Worm (Caenorhabditis elegans) whole organism, L1 larva: ENCODE measurements around the gene Y41C4A.18.
A peak's percentile ranks its signal among the peaks of the same experiment; 100 is the strongest.

ENCODE experiments used
- C04F5.9 ChIP-seq: sonication (generic microtip); optimal IDR thresholded peaks from 2 replicates; lab custom pipeline; 2016; ENCODE audit warnings: missing genetic modification characterization, missing compliant biosample characterization
- C16A3.4 ChIP-seq: fragments of 150-350 bp; optimal IDR thresholded peaks from 2 replicates; lab custom pipeline; 2014; ENCODE audit warnings: missing biosample characterization, missing genetic modification characterization
- C34B4.2 ChIP-seq: sonication (generic microtip); optimal IDR thresholded peaks from 2 replicates; lab custom pipeline; 2017; ENCODE audit warnings: mild to moderate bottlenecking, missing genetic modification characterization, missing compliant biosample characterization
- aha-1 ChIP-seq: fragments of 150-350 bp; optimal IDR thresholded peaks from 2 replicates; lab custom pipeline; 2014; ENCODE audit warnings: missing biosample characterization, missing genetic modification characterization
- aly-2 ChIP-seq: fragments of 150-350 bp; optimal IDR thresholded peaks from 2 replicates; lab custom pipeline; 2014; ENCODE audit warnings: missing biosample characterization, missing genetic modification characterization
- ama-1 ChIP-seq: fragments of 150-350 bp; optimal IDR thresholded peaks from 2 replicates; lab custom pipeline; 2014
- blmp-1 ChIP-seq: fragments of 150-350 bp; optimal IDR thresholded peaks from 2 replicates; lab custom pipeline; 2014; ENCODE audit warnings: missing biosample characterization, missing genetic modification characterization
- ceh-8 ChIP-seq: fragments of 200-800 bp; sonication (Bioruptor generic); optimal IDR thresholded peaks from 2 replicates; lab custom pipeline; 2018; ENCODE audit warnings: mild to moderate bottlenecking, missing genetic modification characterization, moderate library complexity, missing compliant biosample characterization
- ceh-88 ChIP-seq: fragments of 200-800 bp; sonication (Bioruptor generic); IDR thresholded peaks from 2 replicates; pipeline ENCODE4 v1.3.6; 2022; ENCODE audit warnings: missing genetic modification characterization, missing compliant biosample characterization
- ces-1 ChIP-seq: fragments of 150-350 bp; optimal IDR thresholded peaks from 2 replicates; lab custom pipeline; 2014; ENCODE audit warnings: missing biosample characterization, missing genetic modification reagents, missing genetic modification characterization
- dpl-1 ChIP-seq, 3 experiments: fragments of 150-350 bp in 2 of 3; sonication (generic microtip) in 1 of 3; optimal IDR thresholded peaks; 2 replicates each; lab custom pipeline; 2014 to 2017; ENCODE audit warnings: missing biosample characterization in 3 of 3, missing genetic modification characterization in 3 of 3, missing genetic modification reagents in 3 of 3
- efl-1 ChIP-seq, 4 experiments: fragments of 150-350 bp; optimal IDR thresholded peaks in 3 of 4; peaks in 1 of 4; 1 replicate in 1 of 4; 2 replicates in 3 of 4; lab custom pipeline; 2014; ENCODE audit warnings: missing biosample characterization in 2 of 4, missing genetic modification characterization in 2 of 4, missing genetic modification reagents in 2 of 4
- egl-13 ChIP-seq: sonication (generic microtip); optimal IDR thresholded peaks from 2 replicates; lab custom pipeline; 2016; ENCODE audit warnings: missing genotype, missing genetic modification reagents, missing genetic modification characterization, missing compliant biosample characterization
- ets-5 ChIP-seq: fragments of 200-800 bp; sonication (Bioruptor generic); IDR thresholded peaks from 2 replicates; pipeline ENCODE4 v1.3.6; 2022; ENCODE audit warnings: missing genetic modification characterization, missing compliant biosample characterization
- fkh-10 ChIP-seq: sonication (generic microtip); optimal IDR thresholded peaks from 2 replicates; lab custom pipeline; 2017; ENCODE audit warnings: missing biosample characterization, missing genetic modification reagents, missing genetic modification characterization
- fkh-4 ChIP-seq: sonication (generic microtip); optimal IDR thresholded peaks from 2 replicates; lab custom pipeline; 2016; ENCODE audit warnings: missing compliant biosample characterization, missing genetic modification characterization, borderline replicate concordance
- grh-1 ChIP-seq: fragments of 200-800 bp; sonication (Bioruptor generic); IDR thresholded peaks from 2 replicates; pipeline ENCODE4 v1.3.6; 2022; ENCODE audit warnings: missing genetic modification reagents, missing genetic modification characterization, missing compliant biosample characterization
- hlh-4 ChIP-seq: sonication (generic microtip); optimal IDR thresholded peaks from 2 replicates; lab custom pipeline; 2016; ENCODE audit warnings: mild to moderate bottlenecking, missing genetic modification characterization, missing compliant biosample characterization
- hpl-2 ChIP-seq: fragments of 150-350 bp; optimal IDR thresholded peaks from 2 replicates; lab custom pipeline; 2014; ENCODE audit warnings: missing biosample characterization, missing genetic modification reagents, missing genetic modification characterization
- irx-1 ChIP-seq: sonication (generic microtip); optimal IDR thresholded peaks from 2 replicates; lab custom pipeline; 2016; ENCODE audit warnings: missing genetic modification characterization, missing compliant biosample characterization
- jun-1 ChIP-seq: fragments of 150-350 bp; optimal IDR thresholded peaks from 2 replicates; lab custom pipeline; 2014; ENCODE audit warnings: missing biosample characterization, missing genetic modification reagents, missing genetic modification characterization
- lin-13 ChIP-seq: fragments of 150-350 bp; optimal IDR thresholded peaks from 2 replicates; lab custom pipeline; 2014; ENCODE audit warnings: missing biosample characterization, missing genetic modification reagents, missing genetic modification characterization
- lin-14 ChIP-seq: fragments of 200-800 bp; sonication (Bioruptor generic); optimal IDR thresholded peaks from 2 replicates; lab custom pipeline; 2018; ENCODE audit warnings: mild to moderate bottlenecking, missing genetic modification characterization, moderate library complexity, missing compliant biosample characterization
- lin-15B ChIP-seq: fragments of 150-350 bp; sonication (generic microtip); optimal IDR thresholded peaks from 3 replicates; lab custom pipeline; 2014; ENCODE audit warnings: missing biosample characterization, missing genetic modification characterization
- lir-3 ChIP-seq: sonication (generic microtip); optimal IDR thresholded peaks from 2 replicates; lab custom pipeline; 2016; ENCODE audit warnings: mild to moderate bottlenecking, missing genetic modification characterization, moderate library complexity, missing compliant biosample characterization; ENCODE audit not compliant: poor library complexity
- lsy-2 ChIP-seq, 2 experiments: fragments of 150-350 bp; optimal IDR thresholded peaks; 2 replicates each; lab custom pipeline; 2014; ENCODE audit warnings: missing biosample characterization in 2 of 2, missing genetic modification characterization in 2 of 2
- mab-9 ChIP-seq: fragments of 200-800 bp; sonication (Bioruptor generic); IDR thresholded peaks from 2 replicates; pipeline ENCODE4 v1.3.6; 2022; ENCODE audit warnings: missing genetic modification reagents, missing genetic modification characterization, missing compliant biosample characterization
- mdl-1 ChIP-seq, 2 experiments: fragments of 150-350 bp; optimal IDR thresholded peaks; 2 replicates each; lab custom pipeline; 2014 to 2017; ENCODE audit warnings: missing biosample characterization in 2 of 2, missing genetic modification characterization in 2 of 2, inconsistent platforms in 1 of 2
- mep-1 ChIP-seq: fragments of 150-350 bp; optimal IDR thresholded peaks from 2 replicates; lab custom pipeline; 2014; ENCODE audit warnings: missing biosample characterization, missing genetic modification characterization
- nhr-12 ChIP-seq: sonication (generic microtip); optimal IDR thresholded peaks from 2 replicates; lab custom pipeline; 2017; ENCODE audit warnings: missing biosample characterization, missing genetic modification characterization
- nhr-19 ChIP-seq: fragments of 200-800 bp; sonication (Bioruptor generic); conservative IDR thresholded peaks from 2 replicates; pipeline ENCODE4 v1.3.6; 2022; ENCODE audit warnings: missing genetic modification characterization, missing compliant biosample characterization
- nhr-47 ChIP-seq: sonication (generic microtip); optimal IDR thresholded peaks from 2 replicates; lab custom pipeline; 2016; ENCODE audit warnings: mild to moderate bottlenecking, missing genetic modification characterization, moderate library complexity, missing compliant biosample characterization
- nhr-76 ChIP-seq: sonication (generic microtip); optimal IDR thresholded peaks from 2 replicates; lab custom pipeline; 2017; ENCODE audit warnings: missing biosample characterization, missing genetic modification characterization
- nhr-77 ChIP-seq: fragments of 150-350 bp; optimal IDR thresholded peaks from 2 replicates; lab custom pipeline; 2014; ENCODE audit warnings: missing biosample characterization, missing genetic modification characterization
- nhr-85 ChIP-seq: sonication (generic microtip); peaks from one replicate; lab custom pipeline; 2016; ENCODE audit warnings: missing genetic modification characterization, inconsistent platforms, missing compliant biosample characterization
- nhr-90 ChIP-seq: sonication (generic microtip); optimal IDR thresholded peaks from 2 replicates; lab custom pipeline; 2016; ENCODE audit warnings: mild to moderate bottlenecking, missing genetic modification characterization, missing compliant biosample characterization; ENCODE audit not compliant: poor library complexity
- pag-3 ChIP-seq: sonication (generic microtip); optimal IDR thresholded peaks from 2 replicates; lab custom pipeline; 2017; ENCODE audit warnings: missing genetic modification characterization, mild to moderate bottlenecking, missing compliant biosample characterization, antibody characterized with exemption, borderline replicate concordance; ENCODE audit not compliant: insufficient read depth
- pax-3 ChIP-seq: fragments of 200-800 bp; sonication (Bioruptor generic); optimal IDR thresholded peaks from 2 replicates; lab custom pipeline; 2018; ENCODE audit warnings: mild to moderate bottlenecking, missing genetic modification characterization, moderate library complexity, missing compliant biosample characterization
- skn-1 ChIP-seq: fragments of 150-350 bp; optimal IDR thresholded peaks from 2 replicates; lab custom pipeline; 2014; ENCODE audit warnings: missing biosample characterization, missing genetic modification characterization
- snpc-4 ChIP-seq: fragments of 150-350 bp; optimal IDR thresholded peaks from 2 replicates; lab custom pipeline; 2014; ENCODE audit warnings: missing biosample characterization, missing genetic modification characterization
- sptf-1 ChIP-seq: fragments of 150-350 bp; optimal IDR thresholded peaks from 2 replicates; lab custom pipeline; 2014; ENCODE audit warnings: missing biosample characterization, missing genetic modification characterization
- tbx-2 ChIP-seq: sonication (generic microtip); optimal IDR thresholded peaks from 2 replicates; lab custom pipeline; 2016; ENCODE audit warnings: missing genetic modification characterization, missing compliant biosample characterization
- unc-30 ChIP-seq: sonication (generic microtip); optimal IDR thresholded peaks from 2 replicates; lab custom pipeline; 2017; ENCODE audit warnings: missing biosample characterization, missing genetic modification characterization
- unc-86 ChIP-seq: sonication (generic microtip); optimal IDR thresholded peaks from 2 replicates; lab custom pipeline; 2016; ENCODE audit warnings: missing genetic modification characterization, missing compliant biosample characterization
- vab-15 ChIP-seq: sonication (generic microtip); optimal IDR thresholded peaks from 2 replicates; lab custom pipeline; 2017; ENCODE audit warnings: missing genotype, mild to moderate bottlenecking, missing genetic modification characterization, missing compliant biosample characterization
- xbp-1 ChIP-seq: sonication (generic microtip); optimal IDR thresholded peaks from 2 replicates; lab custom pipeline; 2016; ENCODE audit warnings: missing genetic modification characterization, missing compliant biosample characterization

The Y41C4A.18 gene

DNA sequence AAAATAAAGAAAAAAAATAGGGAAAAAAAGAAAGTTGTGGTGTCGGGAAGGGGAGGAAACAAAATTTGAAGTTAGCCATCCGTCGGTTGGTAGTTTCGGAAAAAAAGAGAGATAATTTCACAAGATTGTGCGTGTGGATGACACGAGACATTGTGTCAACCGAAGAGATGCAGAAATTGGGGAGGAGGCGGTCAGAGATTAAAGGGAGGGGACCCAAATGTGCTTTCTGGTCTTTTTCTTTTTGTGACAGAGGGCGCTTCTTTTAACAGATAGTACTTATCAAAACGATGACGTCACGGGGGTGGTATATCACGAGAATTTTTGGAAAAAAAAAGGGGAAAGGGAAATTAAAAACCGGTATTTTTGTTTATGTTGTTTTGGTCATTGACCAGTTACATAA lies 8.1 kb downstream of the Y41C4A.18 start (continued):
- TF ChIP-seq aha-1 (tag; lab: Kevin White, UChicago) (no peak), fkh-10 (GFP tag; lab: Kevin White, UChicago) (no peak), unc-30 (tag; lab: Kevin White, UChicago) (no peak), dpl-1 (GFP tag; optimal IDR thresholded peaks at IDR 0.05; lab: Kevin White, UChicago) (peak; percentile 29 to 44 (median 29)), ces-1 (no peak), nhr-19 (peak; percentile 51), egl-13 (tag; lab: Kevin White, UChicago) (no peak), unc-86 (tag; lab: Kevin White, UChicago) (no peak), pax-3 (tag; lab: Kevin White, UChicago) (no peak), mdl-1 (tag; optimal IDR thresholded peaks at IDR 0.05; lab: Kevin White, UChicago) (peak in 1 of 2 experiments; percentile 11), grh-1 (peak; percentile 76)

DNA sequence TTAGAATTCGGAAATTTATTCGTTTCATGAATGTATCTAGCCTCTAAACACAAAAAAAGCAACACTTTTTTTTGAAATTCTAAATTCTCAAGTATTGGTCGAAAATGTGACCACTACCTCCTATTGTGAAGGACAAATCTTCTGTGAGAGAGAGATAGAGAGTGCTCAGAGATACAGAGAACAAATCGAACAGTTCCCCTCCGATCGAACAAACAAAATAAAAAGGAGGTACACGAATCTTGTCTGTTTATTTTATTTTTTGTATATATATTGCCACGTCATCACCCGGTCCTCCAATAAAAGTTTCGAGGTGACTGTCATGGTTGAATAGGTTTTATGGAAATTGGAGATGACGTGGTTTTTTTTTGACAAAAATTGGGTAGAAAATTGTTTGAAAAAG lies 10.5 kb downstream of the Y41C4A.18 start:
- TF ChIP-seq skn-1 (tag; lab: Kevin White, UChicago) (no peak), lin-13 (no peak), blmp-1 (tag; lab: Kevin White, UChicago) (peak; percentile 13), nhr-12 (tag; lab: Kevin White, UChicago) (no peak), nhr-77 (tag; lab: Kevin White, UChicago) (no peak), egl-13 (tag; lab: Kevin White, UChicago) (no peak), lsy-2 (tag; optimal IDR thresholded peaks at IDR 0.05; lab: Kevin White, UChicago) (no peak), hpl-2 (no peak), lin-14 (peak; percentile 43), xbp-1 (tag; lab: Kevin White, UChicago) (peak; percentile 4)

ce11 chrIII:11742191-11742590 lies 11.8 kb downstream of the Y41C4A.18 start:
- TF ChIP-seq dpl-1 (GFP tag; optimal IDR thresholded peaks at IDR 0.05; lab: Kevin White, UChicago) (no peak), lin-14 (peak; percentile 38), blmp-1 (tag; lab: Kevin White, UChicago) (peak; percentile 89), nhr-85 (tag; lab: Kevin White, UChicago) (peak; percentile 54), nhr-47 (no peak)

DNA sequence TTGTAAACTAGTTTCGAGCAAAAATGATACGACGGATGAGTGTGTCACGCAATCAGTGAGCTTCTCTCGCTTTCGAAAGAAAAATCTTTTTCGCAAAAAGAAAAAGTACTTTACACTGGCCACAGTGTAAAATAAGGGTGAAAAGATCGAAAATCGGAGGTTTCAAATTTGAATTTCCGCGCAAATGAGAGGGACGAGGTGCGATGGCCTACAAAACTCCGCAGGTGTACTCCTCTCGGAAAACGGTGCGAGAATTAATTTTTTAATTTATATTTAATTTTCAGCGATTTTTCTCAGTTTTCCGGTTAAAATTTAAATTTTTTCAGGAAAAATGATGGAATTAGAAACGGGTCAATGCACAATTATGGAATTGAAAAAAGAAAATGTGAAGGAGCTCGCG lies 16.3 kb downstream of the Y41C4A.18 start, which contains the start of gene mrt-2:
mrt-2 (plus strand) TSS at position 49 of the 400 bp plus-strand sequence.
- TF ChIP-seq jun-1 (tag; lab: Kevin White, UChicago) (peak; percentile 34), aly-2 (tag; lab: Kevin White, UChicago) (peak; percentile 47), lin-15B (tag; lab: Kevin White, UChicago) (peak; percentile 20), ets-5 (GFP tag; lab: Robert Waterston, UW) (no peak), ama-1 (lab: Kevin White, UChicago) (no peak), ceh-8 (GFP tag; lab: Kevin White, UChicago) (peak; percentile 54), egl-13 (tag; lab: Kevin White, UChicago) (peak; percentile 97), tbx-2 (peak; percentile 94), nhr-12 (tag; lab: Kevin White, UChicago) (no peak), nhr-90 (peak; percentile 97), C04F5.9 (peak; percentile 91), lin-13 (peak; percentile 74), hlh-4 (peak; percentile 60), efl-1 (optimal IDR thresholded peaks at IDR 0.05; lab: Kevin White, UChicago) (peak; percentile 95 to 97), efl-1 (GFP tag; optimal IDR thresholded peaks at IDR 0.05 in 1 of 2; lab: Kevin White, UChicago) (peak; percentile 97 to 100), blmp-1 (tag; lab: Kevin White, UChicago) (peak; percentile 69), mep-1 (tag; lab: Kevin White, UChicago) (peak; percentile 79), pax-3 (tag; lab: Kevin White, UChicago) (peak; percentile 95), nhr-77 (tag; lab: Kevin White, UChicago) (peak; percentile 14), sptf-1 (tag; lab: Kevin White, UChicago) (no peak), vab-15 (tag; lab: Kevin White, UChicago) (peak; percentile 64), pag-3 (tag; lab: Kevin White, UChicago) (no peak), C34B4.2 (tag; lab: Kevin White, UChicago) (peak; percentile 49), lir-3 (tag; lab: Kevin White, UChicago) (no peak), mab-9 (GFP tag; lab: Robert Waterston, UW) (peak; percentile 60), skn-1 (tag; lab: Kevin White, UChicago) (peak; percentile 78), fkh-4 (peak; percentile 98), snpc-4 (peak; percentile 37), nhr-76 (tag; lab: Kevin White, UChicago) (no peak), C16A3.4 (tag; lab: Kevin White, UChicago) (peak; percentile 68), irx-1 (tag; lab: Kevin White, UChicago) (peak; percentile 96), ceh-88 (GFP tag; lab: Robert Waterston, UW) (peak; percentile 71; the same call in 1 of the 2 replicates)
